Fruit fly (Drosophila melanogaster) whole organism, embryonic: ENCODE data around the gene CG14229.

ENCODE experiments used
- Bdp1 ChIP-seq: fragments of 200-800 bp; sonication (Bioruptor generic); optimal IDR thresholded peaks from 3 replicates; lab custom pipeline; 2016; ENCODE audit warnings: missing biosample characterization, missing genetic modification characterization
- Bgb ChIP-seq: fragments of 200-800 bp; sonication (Bioruptor generic); IDR thresholded peaks from 2 replicates; pipeline ENCODE4 v1.3.6; 2022; ENCODE audit warnings: missing biosample characterization, missing genetic modification characterization; ENCODE audit not compliant: partially characterized antibody
- CG10959 ChIP-seq: fragments of 200-800 bp; sonication (Bioruptor generic); IDR thresholded peaks from 2 replicates; pipeline ENCODE4 v1.3.6; 2022; ENCODE audit warnings: missing biosample characterization, missing genetic modification characterization
- CG14860 ChIP-seq: fragments of 200-800 bp; sonication (Bioruptor generic); IDR thresholded peaks from 3 replicates; pipeline ENCODE4 v1.3.6; 2022; ENCODE audit warnings: missing biosample characterization, missing genetic modification characterization; ENCODE audit not compliant: partially characterized antibody
- CG1529 ChIP-seq: fragments of 200-800 bp; sonication (Bioruptor generic); optimal IDR thresholded peaks from 3 replicates; lab custom pipeline; 2018; ENCODE audit warnings: missing biosample characterization, missing genetic modification characterization
- CG1603 ChIP-seq: fragments of 200-800 bp; sonication (Bioruptor generic); optimal IDR thresholded peaks from 2 replicates; lab custom pipeline; 2019; ENCODE audit warnings: missing biosample characterization, mild to moderate bottlenecking, missing genetic modification characterization, moderate library complexity
- CG18619 ChIP-seq: fragments of 200-800 bp; sonication (Bioruptor generic); optimal IDR thresholded peaks from 3 replicates; lab custom pipeline; 2017; ENCODE audit warnings: missing biosample characterization, mild to moderate bottlenecking, missing genetic modification characterization
- CG30431 ChIP-seq: fragments of 200-800 bp; sonication (Bioruptor generic); optimal IDR thresholded peaks from 2 replicates; lab custom pipeline; 2017; ENCODE audit warnings: missing biosample characterization, missing genetic modification characterization
- CG3281 ChIP-seq: fragments of 200-800 bp; sonication (Bioruptor generic); optimal IDR thresholded peaks from 3 replicates; lab custom pipeline; 2017; ENCODE audit warnings: missing biosample characterization, mild to moderate bottlenecking, missing genetic modification characterization
- CG34376 ChIP-seq: fragments of 200-800 bp; sonication (Bioruptor generic); optimal IDR thresholded peaks from 2 replicates; lab custom pipeline; 2018; ENCODE audit warnings: missing biosample characterization, mild to moderate bottlenecking, missing genetic modification characterization
- CG43689 ChIP-seq: fragments of 200-800 bp; sonication (Bioruptor generic); IDR thresholded peaks from 2 replicates; pipeline ENCODE4 v1.3.6; 2022; ENCODE audit warnings: missing biosample characterization, missing genetic modification characterization
- CG6254 ChIP-seq: fragments of 200-800 bp; sonication (Bioruptor generic); optimal IDR thresholded peaks from 3 replicates; lab custom pipeline; 2017; ENCODE audit warnings: mild to moderate bottlenecking, missing biosample characterization, missing genetic modification reagents, missing genetic modification characterization
- CG6854 ChIP-seq: fragments of 200-800 bp; sonication (Bioruptor generic); optimal IDR thresholded peaks from 3 replicates; lab custom pipeline; 2017; ENCODE audit warnings: missing biosample characterization, mild to moderate bottlenecking, missing genetic modification characterization
- CG8089 ChIP-seq: fragments of 200-800 bp; sonication (Bioruptor generic); optimal IDR thresholded peaks from 3 replicates; lab custom pipeline; 2016; ENCODE audit warnings: missing biosample characterization, missing genetic modification characterization
- CG8290 ChIP-seq, 3 experiments: fragments of 200-800 bp; sonication (Bioruptor generic); optimal IDR thresholded peaks; 2 replicates each; lab custom pipeline; 2016 to 2019; ENCODE audit warnings: missing biosample characterization in 3 of 3, missing genetic modification characterization in 3 of 3, mild to moderate bottlenecking in 2 of 3, moderate library complexity in 1 of 3
- CG8944 ChIP-seq: fragments of 200-800 bp; sonication (Bioruptor generic); optimal IDR thresholded peaks from 3 replicates; lab custom pipeline; 2016; ENCODE audit warnings: missing biosample characterization, missing genetic modification characterization
- CG9215 ChIP-seq: fragments of 200-800 bp; sonication (Bioruptor generic); IDR thresholded peaks from 2 replicates; pipeline ENCODE4 v1.3.6; 2022; ENCODE audit warnings: missing biosample characterization, missing genetic modification characterization
- Dip2 ChIP-seq: fragments of 200-800 bp; sonication (Bioruptor generic); IDR thresholded peaks from 2 replicates; pipeline ENCODE4 v1.3.6; 2022; ENCODE audit warnings: missing biosample characterization, missing genetic modification characterization
- Dip3 ChIP-seq: fragments of 200-800 bp; sonication (Bioruptor generic); optimal IDR thresholded peaks from 3 replicates; lab custom pipeline; 2016; ENCODE audit warnings: missing biosample characterization, missing genetic modification characterization
- Doc3 ChIP-seq: fragments of 200-800 bp; sonication (Bioruptor generic); IDR thresholded peaks from 3 replicates; pipeline ENCODE4 v1.3.6; 2022; ENCODE audit warnings: missing biosample characterization, missing genetic modification characterization; ENCODE audit not compliant: partially characterized antibody
- Gug ChIP-seq: fragments of 200-800 bp; sonication (Bioruptor generic); IDR thresholded peaks from 4 replicates; pipeline ENCODE4 v1.3.6; 2022; ENCODE audit warnings: missing biosample characterization, missing genetic modification characterization
- HLHmδ ChIP-seq: fragments of 200-800 bp; sonication (Bioruptor generic); optimal IDR thresholded peaks from 2 replicates; lab custom pipeline; 2018; ENCODE audit warnings: missing biosample characterization, mild to moderate bottlenecking, missing genetic modification characterization, moderate library complexity
- MTF-1 ChIP-seq: fragments of 200-800 bp; sonication (Bioruptor generic); optimal IDR thresholded peaks from 2 replicates; lab custom pipeline; 2018; ENCODE audit warnings: missing biosample characterization, mild to moderate bottlenecking, missing genetic modification characterization, borderline replicate concordance
- Neu2 ChIP-seq: fragments of 200-800 bp; sonication (Bioruptor generic); optimal IDR thresholded peaks from 3 replicates; lab custom pipeline; 2016; ENCODE audit warnings: missing biosample characterization, missing genetic modification characterization, borderline replicate concordance
- Pdp1 ChIP-seq, 2 experiments: fragments of 200-800 bp; sonication (Bioruptor generic); optimal IDR thresholded peaks; 3 replicates each; lab custom pipeline; 2016; ENCODE audit warnings: missing biosample characterization in 2 of 2, missing genetic modification characterization in 2 of 2, mild to moderate bottlenecking in 1 of 2, moderate library complexity in 1 of 2
- TFAM ChIP-seq: fragments of 200-800 bp; sonication (Bioruptor generic); optimal IDR thresholded peaks from 2 replicates; lab custom pipeline; 2017; ENCODE audit warnings: missing biosample characterization, missing genetic modification characterization, inconsistent platforms
- Taf1 ChIP-seq: fragments of 200-800 bp; sonication (Bioruptor generic); IDR thresholded peaks from 2 replicates; pipeline ENCODE4 v1.3.6; 2022; ENCODE audit warnings: missing biosample characterization, missing genetic modification characterization
- Trl ChIP-seq, 3 experiments: fragments of >200 bp in 2 of 3; fragments of 200-800 bp in 1 of 3; sonication (Bioruptor generic) in 1 of 3; optimal IDR thresholded peaks; 2 replicates in 1 of 3; 3 replicates in 2 of 3; lab custom pipeline; 2016 to 2017; ENCODE audit warnings: missing biosample characterization in 1 of 3, missing genetic modification characterization in 1 of 3
- Xrp1 ChIP-seq: fragments of 200-800 bp; sonication (Bioruptor generic); IDR thresholded peaks from 2 replicates; pipeline ENCODE4 v1.3.6; 2022; ENCODE audit warnings: missing biosample characterization, missing genetic modification characterization
- YL-1 ChIP-seq: fragments of 200-800 bp; sonication (Bioruptor generic); optimal IDR thresholded peaks from 3 replicates; lab custom pipeline; 2017; ENCODE audit warnings: missing biosample characterization, mild to moderate bottlenecking, missing genetic modification characterization
- ab ChIP-seq: fragments of 200-800 bp; sonication (Bioruptor generic); optimal IDR thresholded peaks from 2 replicates; lab custom pipeline; 2016; ENCODE audit warnings: missing biosample characterization, missing genetic modification characterization
- chif ChIP-seq, 2 experiments: fragments of 200-800 bp; sonication (Bioruptor generic); optimal IDR thresholded peaks; 3 replicates each; lab custom pipeline; 2016; ENCODE audit warnings: missing biosample characterization in 2 of 2, missing genetic modification characterization in 2 of 2
- chn ChIP-seq: fragments of 200-800 bp; sonication (Bioruptor generic); optimal IDR thresholded peaks from 2 replicates; lab custom pipeline; 2016; ENCODE audit warnings: missing biosample characterization, missing genetic modification characterization
- ci ChIP-seq: fragments of 200-800 bp; sonication (Bioruptor generic); IDR thresholded peaks from 3 replicates; pipeline ENCODE4 v1.3.6; 2022; ENCODE audit warnings: missing biosample characterization, missing genetic modification characterization
- dm ChIP-seq: fragments of 200-800 bp; sonication (Bioruptor generic); optimal IDR thresholded peaks from 3 replicates; lab custom pipeline; 2016; ENCODE audit warnings: missing biosample characterization, missing genetic modification characterization
- fd96Cb ChIP-seq: fragments of 200-800 bp; sonication (Bioruptor generic); optimal IDR thresholded peaks from 2 replicates; lab custom pipeline; 2018; ENCODE audit warnings: missing biosample characterization, mild to moderate bottlenecking, missing genetic modification characterization, moderate library complexity
- gro ChIP-seq: fragments of 200-800 bp; sonication (Bioruptor generic); optimal IDR thresholded peaks from 2 replicates; lab custom pipeline; 2016; ENCODE audit warnings: missing biosample characterization, missing genetic modification characterization
- jumu ChIP-seq: fragments of 200-800 bp; sonication (Bioruptor generic); optimal IDR thresholded peaks from 3 replicates; lab custom pipeline; 2016; ENCODE audit warnings: missing biosample characterization, missing genetic modification characterization
- lab ChIP-seq: fragments of 200-800 bp; sonication (Bioruptor generic); optimal IDR thresholded peaks from 3 replicates; lab custom pipeline; 2017; ENCODE audit warnings: missing biosample characterization, missing genetic modification characterization, mild to moderate bottlenecking, moderate library complexity, missing genetic modification reagents
- lbe ChIP-seq: fragments of 200-800 bp; sonication (Bioruptor generic); optimal IDR thresholded peaks from 2 replicates; lab custom pipeline; 2016; ENCODE audit warnings: missing biosample characterization, mild to moderate bottlenecking, missing genetic modification characterization
- lilli ChIP-seq: fragments of 200-800 bp; sonication (Bioruptor generic); optimal IDR thresholded peaks from 3 replicates; lab custom pipeline; 2016; ENCODE audit warnings: missing biosample characterization, missing genetic modification characterization
- peb ChIP-seq: fragments of 200-800 bp; sonication (Bioruptor generic); IDR thresholded peaks from 2 replicates; pipeline ENCODE4 v1.3.6; 2022; ENCODE audit warnings: missing biosample characterization, missing genetic modification characterization
- sc ChIP-seq, 3 experiments: fragments of >200 bp in 2 of 3; fragments of 200-800 bp in 1 of 3; sonication (Bioruptor generic) in 1 of 3; optimal IDR thresholded peaks; 2 replicates in 2 of 3; 3 replicates in 1 of 3; lab custom pipeline; 2017; ENCODE audit warnings: mild to moderate bottlenecking in 1 of 3, missing biosample characterization in 1 of 3, missing genetic modification characterization in 1 of 3, missing genetic modification reagents in 1 of 3
- slbo ChIP-seq: fragments of 200-800 bp; sonication (Bioruptor generic); IDR thresholded peaks from 2 replicates; pipeline ENCODE4 v1.3.6; 2022; ENCODE audit warnings: missing biosample characterization, missing genetic modification characterization
- tna ChIP-seq: fragments of 200-800 bp; sonication (Bioruptor generic); IDR thresholded peaks from 2 replicates; pipeline ENCODE4 v1.3.6; 2022; ENCODE audit warnings: missing biosample characterization, missing genetic modification characterization; ENCODE audit not compliant: partially characterized antibody
- ttk ChIP-seq: fragments of 200-800 bp; sonication (Bioruptor generic); IDR thresholded peaks from 2 replicates; pipeline ENCODE4 v2.1.2; 2022; ENCODE audit warnings: missing biosample characterization, missing genetic modification characterization
- unc-4 ChIP-seq: fragments of 200-800 bp; sonication (Bioruptor generic); IDR thresholded peaks from 2 replicates; pipeline ENCODE4 v1.3.6; 2022; ENCODE audit warnings: missing biosample characterization, missing genetic modification characterization; ENCODE audit not compliant: partially characterized antibody
- zf30C ChIP-seq: fragments of 200-800 bp; sonication (Bioruptor generic); optimal IDR thresholded peaks from 3 replicates; lab custom pipeline; 2018; ENCODE audit warnings: missing biosample characterization, mild to moderate bottlenecking, missing genetic modification characterization
- zfh1 ChIP-seq: fragments of 200-800 bp; sonication (Bioruptor generic); IDR thresholded peaks from 3 replicates; pipeline ENCODE4 v1.3.6; 2022; ENCODE audit warnings: missing biosample characterization, missing genetic modification characterization

CG14229 gene

DNA sequence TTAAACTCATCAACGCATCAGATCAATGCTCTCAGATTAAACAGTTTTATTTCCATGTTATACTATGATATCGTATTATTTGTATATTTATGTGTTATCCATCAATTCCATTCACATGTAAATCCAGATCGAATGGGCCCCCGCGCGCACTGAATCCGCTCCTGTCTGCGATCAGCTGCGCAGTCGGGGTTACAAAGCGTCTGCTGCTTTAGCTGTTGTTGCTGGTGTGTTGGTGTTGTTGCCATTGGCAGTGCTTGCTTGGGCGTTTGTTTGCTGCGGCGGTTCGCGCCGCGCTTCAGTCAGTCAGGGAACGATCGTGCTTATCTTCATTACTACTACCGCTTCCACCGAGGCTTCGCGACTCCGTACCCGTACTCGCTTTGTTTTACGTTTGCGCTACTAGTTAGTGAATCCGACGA is 28.1 kb downstream of the CG14229 start, which contains the start of gene Zw (continued):
- TF ChIP-seq sc (optimal IDR thresholded peaks at IDR 0.05; lab: Kevin White, UChicago), result no peak
- no peak for TF ChIP-seq sc (GFP tag; optimal IDR thresholded peaks at IDR 0.05; lab: Kevin White, UChicago)
- no peak for TF ChIP-seq Doc3 (GFP tag; lab: Robert Waterston, UW)
- no peak for TF ChIP-seq tna (GFP tag; lab: Robert Waterston, UW)
- TF ChIP-seq Trl (optimal IDR thresholded peaks at IDR 0.05; lab: Kevin White, UChicago), result no peak
- TF ChIP-seq Trl (GFP tag; optimal IDR thresholded peaks at IDR 0.05; lab: Kevin White, UChicago), result peak; percentile 47
- TF ChIP-seq CG18619 (GFP tag; lab: Kevin White, UChicago), result peak; percentile 16
- peak; percentile 14 for TF ChIP-seq CG3281 (GFP tag; lab: Kevin White, UChicago)
- peak; percentile 6 for TF ChIP-seq ab (GFP tag; lab: Kevin White, UChicago)
- peak; percentile 25 for TF ChIP-seq fd96Cb (tag; lab: Kevin White, UChicago)
- peak; percentile 45; the same call in 1 of the 2 replicates for TF ChIP-seq ttk (GFP tag; lab: Robert Waterston, UW)
- peak; percentile 51 for TF ChIP-seq chn (GFP tag; lab: Kevin White, UChicago)
- no peak for TF ChIP-seq unc-4 (GFP tag; lab: Robert Waterston, UW)
- peak; percentile 56 for TF ChIP-seq Dip3 (GFP tag; lab: Kevin White, UChicago)
- peak; percentile 53 for TF ChIP-seq gro (GFP tag; lab: Kevin White, UChicago)
- TF ChIP-seq CG6854 (GFP tag; lab: Kevin White, UChicago), result no peak
- peak; percentile 29 for TF ChIP-seq lab (GFP tag; lab: Kevin White, UChicago)
- peak; percentile 47 for TF ChIP-seq CG30431 (GFP tag; lab: Kevin White, UChicago)
- no peak for TF ChIP-seq CG6254
- TF ChIP-seq jumu (GFP tag; lab: Kevin White, UChicago), result no peak
- TF ChIP-seq CG8089 (GFP tag; lab: Kevin White, UChicago), result peak; percentile 10
- no peak for TF ChIP-seq peb (GFP tag; lab: Robert Waterston, UW)
- peak; percentile 57 for TF ChIP-seq Bgb (GFP tag; lab: Robert Waterston, UW)
- TF ChIP-seq Neu2 (GFP tag; lab: Kevin White, UChicago), result no peak
- peak; percentile 93 for TF ChIP-seq Gug
- TF ChIP-seq CG9215 (GFP tag; lab: Robert Waterston, UW), result peak; percentile 61
- TF ChIP-seq YL-1, result no peak
- TF ChIP-seq Taf1 (GFP tag; lab: Robert Waterston, UW), result peak; percentile 40; the same call in 1 of the 2 replicates
- TF ChIP-seq CG14860 (GFP tag; lab: Robert Waterston, UW), result no peak
- no peak for TF ChIP-seq Bdp1 (GFP tag; lab: Kevin White, UChicago)
- no peak for TF ChIP-seq MTF-1
- no peak for TF ChIP-seq zf30C (GFP tag; lab: Kevin White, UChicago)
- no peak for TF ChIP-seq Dip2
- no peak for TF ChIP-seq TFAM
- peak; percentile 63 for TF ChIP-seq lilli
- 0 out of 2 replicates have a peak, but pooled peaks have one; percentile 36 for TF ChIP-seq CG10959
- TF ChIP-seq chif (GFP tag; optimal IDR thresholded peaks at IDR 0.05; lab: Kevin White, UChicago), result peak in 1 of 2 experiments; percentile 38
- TF ChIP-seq ci (GFP tag; lab: Robert Waterston, UW), result peak; percentile 78
- TF ChIP-seq CG1529, result peak; percentile 0
- peak; percentile 38 to 43 for TF ChIP-seq Pdp1 (GFP tag; optimal IDR thresholded peaks at IDR 0.05; lab: Kevin White, UChicago)
- TF ChIP-seq dm (GFP tag; lab: Kevin White, UChicago), result peak; percentile 5
- TF ChIP-seq Xrp1, result peak; percentile 66
- peak; percentile 38 for TF ChIP-seq CG34376 (GFP tag; lab: Kevin White, UChicago)
- peak; percentile 13 for TF ChIP-seq CG8944
- TF ChIP-seq CG43689 (GFP tag; lab: Robert Waterston, UW), result no peak
- TF ChIP-seq CG8290 (GFP tag; optimal IDR thresholded peaks at IDR 0.05; lab: Kevin White, UChicago), result no peak
- peak in 1 of 2 experiments; percentile 88 for TF ChIP-seq CG8290 (tag; optimal IDR thresholded peaks at IDR 0.05; lab: Kevin White, UChicago)
- peak; percentile 62; the same call in 2 of the 3 replicates for TF ChIP-seq zfh1
- TF ChIP-seq CG1603 (tag; lab: Kevin White, UChicago), result peak; percentile 53
- TF ChIP-seq HLHmδ (GFP tag; lab: Kevin White, UChicago), result peak; percentile 54
- TF ChIP-seq slbo (GFP tag; lab: Robert Waterston, UW), result peak; percentile 86
- peak; percentile 40 for TF ChIP-seq lbe (GFP tag; lab: Kevin White, UChicago)
